Fruit fly (Drosophila melanogaster) whole organism: ENCODE data around the gene GstO2.

ENCODE experiments used
- CG8478 ChIP-seq: fragments of >200 bp; optimal IDR thresholded peaks from 2 replicates; lab custom pipeline; 2018; ENCODE audit warnings: inconsistent platforms
- Dll ChIP-seq: fragments of >200 bp; optimal IDR thresholded peaks from 2 replicates; lab custom pipeline; 2017
- EcR ChIP-seq, 2 experiments: fragments of >200 bp; optimal IDR thresholded peaks; 2 replicates each; lab custom pipeline; 2017; ENCODE audit warnings: missing biosample characterization in 2 of 2, missing genetic modification characterization in 2 of 2, missing genetic modification reagents in 2 of 2
- pan ChIP-seq: fragments of >200 bp; optimal IDR thresholded peaks from 2 replicates; lab custom pipeline; 2017
- psq ChIP-seq: fragments of >200 bp; optimal IDR thresholded peaks from 2 replicates; lab custom pipeline; 2017
- usp ChIP-seq: fragments of >200 bp; optimal IDR thresholded peaks from 2 replicates; lab custom pipeline; 2017; ENCODE audit warnings: missing biosample characterization, missing genetic modification characterization, mixed read lengths

The GstO2 gene

dm6 chr3L:8523257-8523656 lies at the start of gene GstO2:
TSS of gene GstO2 (minus strand) at chr3L:8523501.
- TF ChIP-seq EcR (GFP tag; optimal IDR thresholded peaks at IDR 0.05; lab: Kevin White, UChicago) (no peak), pan (lab: Kevin White, UChicago) (no peak), psq (lab: Kevin White, UChicago) (no peak), CG8478 (lab: Kevin White, UChicago) (no peak)

- TF ChIP-seq psq (lab: Kevin White, UChicago) (no peak), Dll (no peak), EcR (GFP tag; optimal IDR thresholded peaks at IDR 0.05; lab: Kevin White, UChicago) (no peak), usp (GFP tag; lab: Kevin White, UChicago) (no peak), CG8478 (lab: Kevin White, UChicago) (no peak), pan (lab: Kevin White, UChicago) (no peak)
Measured at dm6 chr3L:8560637-8561036, 37.3 kb upstream of the GstO2 start.

dm6 chr3L:8559754-8560328 lies 36.5 kb upstream of the GstO2 start:
- TF ChIP-seq Dll (no peak), pan (lab: Kevin White, UChicago) (no peak), CG8478 (lab: Kevin White, UChicago) (no peak)

- TF ChIP-seq CG8478 (lab: Kevin White, UChicago) (no peak), psq (lab: Kevin White, UChicago) (no peak), Dll (no peak), EcR (GFP tag; optimal IDR thresholded peaks at IDR 0.05; lab: Kevin White, UChicago) (no peak), usp (GFP tag; lab: Kevin White, UChicago) (no peak), pan (lab: Kevin White, UChicago) (no peak)
Measured at dm6 chr3L:8557018-8557417, 33.7 kb upstream of the GstO2 start.

dm6 chr3L:8554024-8554642 lies 30.8 kb upstream of the GstO2 start:
- TF ChIP-seq CG8478 (lab: Kevin White, UChicago) (no peak), pan (lab: Kevin White, UChicago) (no peak), EcR (GFP tag; optimal IDR thresholded peaks at IDR 0.05; lab: Kevin White, UChicago) (peak in 1 of 2 experiments; percentile 53)

- TF ChIP-seq EcR (GFP tag; optimal IDR thresholded peaks at IDR 0.05; lab: Kevin White, UChicago) = no peak
- TF ChIP-seq usp (GFP tag; lab: Kevin White, UChicago) = no peak
- TF ChIP-seq psq (lab: Kevin White, UChicago) = no peak
Measured at dm6 chr3L:8553125-8553524, 29.8 kb upstream of the GstO2 start.

dm6 chr3L:8550836-8551235 lies 27.5 kb upstream of the GstO2 start:
- no peak for TF ChIP-seq usp (GFP tag; lab: Kevin White, UChicago)
- no peak for TF ChIP-seq Dll
- TF ChIP-seq psq (lab: Kevin White, UChicago) = no peak
- no peak for TF ChIP-seq pan (lab: Kevin White, UChicago)
- no peak for TF ChIP-seq CG8478 (lab: Kevin White, UChicago)
- TF ChIP-seq EcR (GFP tag; optimal IDR thresholded peaks at IDR 0.05; lab: Kevin White, UChicago) = no peak

- TF ChIP-seq usp (GFP tag; lab: Kevin White, UChicago) (no peak), EcR (GFP tag; optimal IDR thresholded peaks at IDR 0.05; lab: Kevin White, UChicago) (no peak), psq (lab: Kevin White, UChicago) (no peak), Dll (no peak), CG8478 (lab: Kevin White, UChicago) (no peak), pan (lab: Kevin White, UChicago) (no peak)
Measured at dm6 chr3L:8549183-8549890, 26.0 kb upstream of the GstO2 start.

- TF ChIP-seq EcR (GFP tag; optimal IDR thresholded peaks at IDR 0.05; lab: Kevin White, UChicago) (no peak), CG8478 (lab: Kevin White, UChicago) (no peak), psq (lab: Kevin White, UChicago) (no peak), pan (lab: Kevin White, UChicago) (no peak), usp (GFP tag; lab: Kevin White, UChicago) (no peak), Dll (no peak)
Measured at dm6 chr3L:8547104-8547523, 23.8 kb upstream of the GstO2 start.

- TF ChIP-seq EcR (GFP tag; optimal IDR thresholded peaks at IDR 0.05; lab: Kevin White, UChicago) = peak; percentile 44 to 60
- TF ChIP-seq usp (GFP tag; lab: Kevin White, UChicago) = no peak
Measured at dm6 chr3L:8546355-8546771, 23.1 kb upstream of the GstO2 start.

dm6 chr3L:8545473-8545872 lies 22.2 kb upstream of the GstO2 start:
- no peak for TF ChIP-seq Dll
- TF ChIP-seq EcR (GFP tag; optimal IDR thresholded peaks at IDR 0.05; lab: Kevin White, UChicago) = no peak
- no peak for TF ChIP-seq CG8478 (lab: Kevin White, UChicago)
- no peak for TF ChIP-seq pan (lab: Kevin White, UChicago)
- TF ChIP-seq usp (GFP tag; lab: Kevin White, UChicago) = no peak
- TF ChIP-seq psq (lab: Kevin White, UChicago) = no peak

- TF ChIP-seq Dll = no peak
- TF ChIP-seq CG8478 (lab: Kevin White, UChicago) = no peak
- no peak for TF ChIP-seq usp (GFP tag; lab: Kevin White, UChicago)
- no peak for TF ChIP-seq EcR (GFP tag; optimal IDR thresholded peaks at IDR 0.05; lab: Kevin White, UChicago)
- TF ChIP-seq psq (lab: Kevin White, UChicago) = no peak
- no peak for TF ChIP-seq pan (lab: Kevin White, UChicago)
Measured at dm6 chr3L:8544710-8545109, 21.4 kb upstream of the GstO2 start, which contains the start of gene rhea. TSS of gene rhea (plus strand) at chr3L:8545001.
